Fruit fly (Drosophila melanogaster): Measurements from ENCODE around the gene Mpi.

Mpi gene

dm6 chr3R:9783240-9783917, 24.0 kb downstream of the Mpi start (continued):
- TF ChIP-seq unpg (GFP tag; optimal IDR thresholded peaks at IDR 0.05) (peak; percentile 47), sens (GFP tag) (peak; percentile 25), CG17568 (GFP tag; optimal IDR thresholded peaks at IDR 0.05) (no peak), Stat92E (GFP tag; optimal IDR thresholded peaks at IDR 0.05) (no peak), Dek (tag; optimal IDR thresholded peaks at IDR 0.05) (peak; percentile 9), nau (GFP tag; optimal IDR thresholded peaks at IDR 0.05) (no peak), Hmx (GFP tag; optimal IDR thresholded peaks at IDR 0.05) (no peak), CG10431 (GFP tag; optimal IDR thresholded peaks at IDR 0.05) (no peak), cad (GFP tag; optimal IDR thresholded peaks at IDR 0.05) (no peak), CG7839 (tag; optimal IDR thresholded peaks at IDR 0.05) (peak; percentile 41), CG4360 (GFP tag; IDR thresholded peaks at IDR 0.05) (no peak), lab (GFP tag; optimal IDR thresholded peaks at IDR 0.05) (no peak), sqz (GFP tag; optimal IDR thresholded peaks at IDR 0.05) (no peak), pnt (GFP tag; optimal IDR thresholded peaks at IDR 0.05) (no peak), CG6854 (GFP tag; optimal IDR thresholded peaks at IDR 0.05) (no peak), CG8924 (tag; optimal IDR thresholded peaks at IDR 0.05) (no peak), Jarid2 (GFP tag; optimal IDR thresholded peaks at IDR 0.05) (no peak), kah (GFP tag; optimal IDR thresholded peaks at IDR 0.05) (no peak), sisA (GFP tag; IDR thresholded peaks at IDR 0.05) (no peak), CG2120 (GFP tag; optimal IDR thresholded peaks at IDR 0.05) (peak; percentile 24), Sry-β (GFP tag; optimal IDR thresholded peaks at IDR 0.05) (no peak), cato (GFP tag; optimal IDR thresholded peaks at IDR 0.05; ENCODE audit: borderline replicate concordance) (no peak), CG8944 (GFP tag; optimal IDR thresholded peaks at IDR 0.05) (no peak), CG16863 (GFP tag; optimal IDR thresholded peaks at IDR 0.05) (no peak), Bteb2 (GFP tag; optimal IDR thresholded peaks at IDR 0.05) (no peak), chif (GFP tag; optimal IDR thresholded peaks at IDR 0.05) (no peak), CG31441 (GFP tag; IDR thresholded peaks at IDR 0.05) (peak; percentile 39; the same call in 1 of the 2 replicates), gem (tag; optimal IDR thresholded peaks at IDR 0.05) (peak; percentile 73), CG17385 (GFP tag; optimal IDR thresholded peaks at IDR 0.05) (no peak), Sox102F (GFP tag; optimal IDR thresholded peaks at IDR 0.05) (peak; percentile 25), Nf-YA (GFP tag; IDR thresholded peaks at IDR 0.05) (no peak), CG6175 (GFP tag; IDR thresholded peaks at IDR 0.05) (no peak), kay (GFP tag; optimal IDR thresholded peaks at IDR 0.05) (no peak), CG12744 (GFP tag; optimal IDR thresholded peaks at IDR 0.05) (no peak), salm (tag; optimal IDR thresholded peaks at IDR 0.05) (no peak), tup (GFP tag; optimal IDR thresholded peaks at IDR 0.05) (no peak), dmrt99B (tag; optimal IDR thresholded peaks at IDR 0.05) (peak; percentile 34), ATbp (GFP tag; optimal IDR thresholded peaks at IDR 0.05) (peak; percentile 29), CG18262 (tag; optimal IDR thresholded peaks at IDR 0.05) (peak; percentile 27), dm (GFP tag; optimal IDR thresholded peaks at IDR 0.05) (no peak), MTF-1 (GFP tag; optimal IDR thresholded peaks at IDR 0.05; ENCODE audit: borderline replicate concordance) (peak; percentile 49), CG34376 (GFP tag; optimal IDR thresholded peaks at IDR 0.05) (no peak), sr (GFP tag; IDR thresholded peaks at IDR 0.05) (no peak), CG10321 (GFP tag; IDR thresholded peaks at IDR 0.05) (no peak), CG18599 (GFP tag; optimal IDR thresholded peaks at IDR 0.05) (peak; percentile 7), CG2678 (tag; optimal IDR thresholded peaks at IDR 0.05) (peak; percentile 25), luna (GFP tag; optimal IDR thresholded peaks at IDR 0.05) (no peak), Dip2 (GFP tag; IDR thresholded peaks at IDR 0.05) (no peak), Dip3 (GFP tag; optimal IDR thresholded peaks at IDR 0.05) (no peak), so (GFP tag; IDR thresholded peaks at IDR 0.05) (0 out of 3 replicates have a peak, but pooled peaks have one; percentile 25)

Measured in whole organism, embryonic.